Worm (Caenorhabditis elegans) whole organism, midembryonic: ENCODE data around the gene srlf-18.

ENCODE experiments used
- cog-1 ChIP-seq: sonication (generic microtip); optimal IDR thresholded peaks from 2 replicates; lab custom pipeline; 2016; ENCODE audit warnings: missing genetic modification characterization, missing compliant biosample characterization
- flt-1 ChIP-seq: fragments of 200-800 bp; sonication (Bioruptor generic); IDR thresholded peaks from 2 replicates; pipeline ENCODE4 v1.3.6; 2022; ENCODE audit warnings: missing genetic modification characterization, missing compliant biosample characterization
- ref-1 ChIP-seq: fragments of 200-800 bp; sonication (Bioruptor generic); conservative IDR thresholded peaks from 2 replicates; pipeline ENCODE4 v1.3.6; 2022; ENCODE audit warnings: missing genetic modification reagents, missing genetic modification characterization, missing compliant biosample characterization

ce11 chrIV:11125604-11126003 is 24.3 kb upstream of the srlf-18 start:
- TF ChIP-seq cog-1 (no peak), ref-1 (no peak), flt-1 (GFP tag; lab: Robert Waterston, UW) (no peak)
